Fruit fly (Drosophila melanogaster) whole organism, embryonic: ENCODE results near the gene wuho.

ENCODE experiments used
- CG10543 ChIP-seq: fragments of 200-800 bp; sonication (Bioruptor generic); optimal IDR thresholded peaks from 3 replicates; lab custom pipeline; 2017; ENCODE audit warnings: missing biosample characterization, mild to moderate bottlenecking, missing genetic modification characterization, moderate library complexity
- CG14050 ChIP-seq: fragments of 200-800 bp; sonication (Bioruptor generic); IDR thresholded peaks from 3 replicates; pipeline ENCODE4 v1.3.6; 2022; ENCODE audit warnings: missing biosample characterization, missing genetic modification characterization
- CG16779 ChIP-seq: fragments of 200-800 bp; sonication (Bioruptor generic); IDR thresholded peaks from 2 replicates; pipeline ENCODE4 v1.3.6; 2022; ENCODE audit warnings: missing biosample characterization, missing genetic modification characterization
- CG4360 ChIP-seq: fragments of 200-800 bp; sonication (Bioruptor generic); IDR thresholded peaks from 2 replicates; pipeline ENCODE4 v1.3.6; 2022; ENCODE audit warnings: missing biosample characterization, missing genetic modification characterization
- Dll ChIP-seq: fragments of 200-800 bp; sonication (Bioruptor generic); IDR thresholded peaks from 4 replicates; pipeline ENCODE4 v1.3.6; 2022; ENCODE audit warnings: missing biosample characterization, missing genetic modification characterization; ENCODE audit not compliant: partially characterized antibody
- Fer2 ChIP-seq: fragments of 200-800 bp; sonication (Bioruptor generic); optimal IDR thresholded peaks from 2 replicates; lab custom pipeline; 2018; ENCODE audit warnings: missing biosample characterization, mild to moderate bottlenecking, missing genetic modification characterization, moderate library complexity
- Lhr ChIP-seq: fragments of 200-800 bp; sonication (Bioruptor generic); optimal IDR thresholded peaks from 3 replicates; lab custom pipeline; 2017; ENCODE audit warnings: mild to moderate bottlenecking, missing biosample characterization, missing genetic modification reagents, missing genetic modification characterization
- cad ChIP-seq: fragments of >200 bp; optimal IDR thresholded peaks from 2 replicates; lab custom pipeline; 2017; ENCODE audit warnings: missing biosample characterization, missing genetic modification characterization
- crc ChIP-seq: fragments of 200-800 bp; sonication (Bioruptor generic); optimal IDR thresholded peaks from 2 replicates; lab custom pipeline; 2016; ENCODE audit warnings: missing biosample characterization, missing genetic modification characterization
- insv ChIP-seq, 2 experiments: fragments of 200-800 bp; sonication (Bioruptor generic); optimal IDR thresholded peaks; 3 replicates each; lab custom pipeline; 2016 to 2018; ENCODE audit warnings: missing biosample characterization in 2 of 2, missing genetic modification characterization in 2 of 2
- rib ChIP-seq: fragments of 200-800 bp; sonication (Bioruptor generic); IDR thresholded peaks from 2 replicates; pipeline ENCODE4 v1.3.6; 2022; ENCODE audit warnings: missing biosample characterization, missing genetic modification characterization
- twi ChIP-seq: fragments of 200-800 bp; optimal IDR thresholded peaks from 2 replicates; lab custom pipeline; 2019; ENCODE audit warnings: missing biosample characterization, mild to moderate bottlenecking, missing genetic modification characterization, moderate library complexity

DNA sequence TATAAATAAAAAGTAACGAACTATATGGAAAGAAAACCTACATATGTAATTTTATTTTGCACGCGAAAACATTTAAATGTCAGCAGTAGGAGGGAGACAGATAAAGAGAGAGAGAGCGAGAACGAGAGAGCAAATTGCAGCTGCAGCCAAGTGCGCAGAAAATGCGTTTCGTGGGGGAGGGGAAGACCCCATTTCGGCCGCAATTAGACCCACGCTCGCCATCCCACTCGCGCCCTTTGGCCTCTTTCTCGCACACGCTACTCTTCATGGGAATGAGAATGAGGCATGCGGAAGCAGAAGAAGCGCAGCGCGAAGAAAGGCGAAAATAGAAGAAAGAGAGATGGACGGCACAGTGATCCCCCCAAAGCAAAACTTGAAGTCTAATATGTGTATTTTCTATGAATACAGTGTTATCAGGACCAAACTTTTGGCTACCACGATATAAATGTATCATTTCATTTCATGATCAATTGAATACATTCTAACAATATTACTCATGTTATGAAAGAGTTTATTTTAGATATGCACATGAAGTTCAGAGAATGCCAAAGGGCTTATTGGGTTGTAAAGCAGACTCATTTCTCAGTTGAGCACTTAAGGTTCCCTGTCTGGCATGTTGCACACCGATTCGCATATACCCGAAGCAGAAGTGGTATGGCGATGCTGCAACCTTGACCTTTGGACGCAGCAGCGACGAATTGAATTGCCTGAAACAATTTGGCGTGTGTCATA lies 45.3 kb downstream of the wuho start:
- TF ChIP-seq CG10543 (GFP tag; lab: Kevin White, UChicago) (no peak), CG4360 (GFP tag; lab: Robert Waterston, UW) (no peak), CG16779 (GFP tag; lab: Robert Waterston, UW) (no peak), twi (tag; lab: Kevin White, UChicago) (no peak), Fer2 (tag; lab: Kevin White, UChicago) (no peak), rib (GFP tag; lab: Robert Waterston, UW) (no peak), CG14050 (no peak), cad (no peak), insv (GFP tag; optimal IDR thresholded peaks at IDR 0.05; lab: Kevin White, UChicago) (no peak), crc (GFP tag; lab: Kevin White, UChicago) (no peak), Lhr (GFP tag; lab: Kevin White, UChicago) (no peak), Dll (GFP tag; lab: Robert Waterston, UW) (no peak)
